Fruit fly (Drosophila melanogaster) whole organism, embryonic: Measurements from ENCODE around the gene CG4278.

Source experiments
- Adf1 ChIP-seq: fragments of 200-800 bp; sonication (Bioruptor generic); IDR thresholded peaks from 2 replicates; pipeline ENCODE4 v1.3.6; 2022; ENCODE audit warnings: missing biosample characterization, missing genetic modification characterization
- Antp ChIP-seq: fragments of 200-800 bp; sonication (Bioruptor generic); optimal IDR thresholded peaks from 3 replicates; lab custom pipeline; 2016; ENCODE audit warnings: missing biosample characterization, missing genetic modification characterization
- Awh ChIP-seq: fragments of 200-800 bp; sonication (Bioruptor generic); IDR thresholded peaks from 2 replicates; pipeline ENCODE4, ENCODE4 v1.3.6; 2022; ENCODE audit warnings: missing biosample characterization, missing genetic modification characterization
- BEAF-32 ChIP-seq: fragments of 200-800 bp; sonication (Bioruptor generic); optimal IDR thresholded peaks from 3 replicates; lab custom pipeline; 2017; ENCODE audit warnings: missing biosample characterization, missing genetic modification characterization, mild to moderate bottlenecking, moderate library complexity, missing genetic modification reagents
- BtbVII ChIP-seq: fragments of 200-800 bp; sonication (Bioruptor generic); optimal IDR thresholded peaks from 3 replicates; lab custom pipeline; 2017; ENCODE audit warnings: missing biosample characterization, mild to moderate bottlenecking, missing genetic modification characterization
- CG10267 ChIP-seq: fragments of 200-800 bp; sonication (Bioruptor generic); optimal IDR thresholded peaks from 2 replicates; lab custom pipeline; 2018; ENCODE audit warnings: missing biosample characterization, mild to moderate bottlenecking, missing genetic modification characterization, moderate library complexity
- CG11085 ChIP-seq: fragments of 200-800 bp; sonication (Bioruptor generic); IDR thresholded peaks from 2 replicates; pipeline ENCODE4 v1.3.6; 2022; ENCODE audit warnings: missing biosample characterization, missing genetic modification characterization
- CG11247 ChIP-seq: fragments of 200-800 bp; sonication (Bioruptor generic); IDR thresholded peaks from 2 replicates; pipeline ENCODE4 v1.3.6; 2022; ENCODE audit warnings: missing biosample characterization, missing genetic modification characterization
- CG11723 ChIP-seq: fragments of 200-800 bp; sonication (Bioruptor generic); optimal IDR thresholded peaks from 2 replicates; lab custom pipeline; 2017; ENCODE audit warnings: missing biosample characterization, mild to moderate bottlenecking, missing genetic modification characterization
- CG12155 ChIP-seq: fragments of 200-800 bp; sonication (Bioruptor generic); optimal IDR thresholded peaks from 3 replicates; lab custom pipeline; 2016; ENCODE audit warnings: missing biosample characterization, missing genetic modification characterization
- CG12744 ChIP-seq: fragments of 200-800 bp; sonication (Bioruptor generic); optimal IDR thresholded peaks from 2 replicates; lab custom pipeline; 2016; ENCODE audit warnings: missing biosample characterization, missing genetic modification characterization
- CG13123 ChIP-seq: fragments of 200-800 bp; sonication (Bioruptor generic); optimal IDR thresholded peaks from 2 replicates; lab custom pipeline; 2016; ENCODE audit warnings: missing biosample characterization, missing genetic modification characterization
- CG15479 ChIP-seq: fragments of 200-800 bp; sonication (Bioruptor generic); optimal IDR thresholded peaks from 3 replicates; lab custom pipeline; 2019; ENCODE audit warnings: missing biosample characterization, mild to moderate bottlenecking, missing genetic modification characterization, moderate library complexity
- CG18476 ChIP-seq: fragments of 200-800 bp; sonication (Bioruptor generic); optimal IDR thresholded peaks from 2 replicates; lab custom pipeline; 2016; ENCODE audit warnings: missing biosample characterization, mild to moderate bottlenecking, missing genetic modification characterization
- CG31365 ChIP-seq: fragments of 200-800 bp; sonication (Bioruptor generic); optimal IDR thresholded peaks from 2 replicates; lab custom pipeline; 2018; ENCODE audit warnings: missing biosample characterization, mild to moderate bottlenecking, missing genetic modification characterization
- CG3281 ChIP-seq: fragments of 200-800 bp; sonication (Bioruptor generic); optimal IDR thresholded peaks from 3 replicates; lab custom pipeline; 2017; ENCODE audit warnings: missing biosample characterization, mild to moderate bottlenecking, missing genetic modification characterization
- CG4424 ChIP-seq: fragments of 200-800 bp; sonication (Bioruptor generic); optimal IDR thresholded peaks from 3 replicates; lab custom pipeline; 2016; ENCODE audit warnings: missing biosample characterization, missing genetic modification characterization
- CG4820 ChIP-seq: fragments of 200-800 bp; sonication (Bioruptor generic); optimal IDR thresholded peaks from 3 replicates; lab custom pipeline; 2016; ENCODE audit warnings: missing biosample characterization, missing genetic modification characterization
- CG6813 ChIP-seq: fragments of 200-800 bp; sonication (Bioruptor generic); optimal IDR thresholded peaks from 2 replicates; lab custom pipeline; 2017; ENCODE audit warnings: missing biosample characterization, missing genetic modification characterization, mild to moderate bottlenecking, moderate library complexity, missing genetic modification reagents
- CG7372 ChIP-seq: fragments of 200-800 bp; sonication (Bioruptor generic); IDR thresholded peaks from 2 replicates; pipeline ENCODE4 v1.3.6; 2022; ENCODE audit warnings: missing biosample characterization, missing genetic modification characterization
- CG7745 ChIP-seq: fragments of 200-800 bp; sonication (Bioruptor generic); optimal IDR thresholded peaks from 2 replicates; lab custom pipeline; 2018; ENCODE audit warnings: missing biosample characterization, mild to moderate bottlenecking, missing genetic modification characterization, moderate library complexity
- CG8388 ChIP-seq: fragments of 200-800 bp; sonication (Bioruptor generic); optimal IDR thresholded peaks from 2 replicates; lab custom pipeline; 2019; ENCODE audit warnings: missing biosample characterization, mild to moderate bottlenecking, missing genetic modification characterization, moderate library complexity
- CG9797 ChIP-seq: fragments of 200-800 bp; sonication (Bioruptor generic); optimal IDR thresholded peaks from 3 replicates; lab custom pipeline; 2018; ENCODE audit warnings: missing biosample characterization, mild to moderate bottlenecking, missing genetic modification characterization
- Camta ChIP-seq: fragments of 200-800 bp; sonication (Bioruptor generic); optimal IDR thresholded peaks from 2 replicates; lab custom pipeline; 2016; ENCODE audit warnings: missing biosample characterization, missing genetic modification characterization
- Dip3 ChIP-seq: fragments of 200-800 bp; sonication (Bioruptor generic); optimal IDR thresholded peaks from 3 replicates; lab custom pipeline; 2016; ENCODE audit warnings: missing biosample characterization, missing genetic modification characterization
- Dref ChIP-seq: fragments of 200-800 bp; sonication (Bioruptor generic); IDR thresholded peaks from 2 replicates; pipeline ENCODE4 v1.3.6; 2022; ENCODE audit warnings: missing biosample characterization, missing genetic modification characterization
- Fer3 ChIP-seq: fragments of 200-800 bp; sonication (Bioruptor generic); optimal IDR thresholded peaks from 2 replicates; lab custom pipeline; 2018; ENCODE audit warnings: missing biosample characterization, mild to moderate bottlenecking, missing genetic modification characterization, moderate library complexity
- HmgD ChIP-seq: fragments of 200-800 bp; sonication (Bioruptor generic); optimal IDR thresholded peaks from 3 replicates; lab custom pipeline; 2016; ENCODE audit warnings: missing biosample characterization, missing genetic modification characterization
- Hmr ChIP-seq: fragments of 200-800 bp; sonication (Bioruptor generic); optimal IDR thresholded peaks from 3 replicates; lab custom pipeline; 2017; ENCODE audit warnings: mild to moderate bottlenecking, missing biosample characterization, missing genetic modification reagents, missing genetic modification characterization
- Jarid2 ChIP-seq: fragments of 200-800 bp; sonication (Bioruptor generic); optimal IDR thresholded peaks from 3 replicates; lab custom pipeline; 2017; ENCODE audit warnings: mild to moderate bottlenecking, missing biosample characterization, missing genetic modification reagents, missing genetic modification characterization
- Lpt ChIP-seq: fragments of >200 bp; optimal IDR thresholded peaks from 2 replicates; lab custom pipeline; 2018; ENCODE audit warnings: missing biosample characterization, missing genetic modification characterization
- Spps ChIP-seq: fragments of 200-800 bp; sonication (Bioruptor generic); optimal IDR thresholded peaks from 2 replicates; lab custom pipeline; 2018; ENCODE audit warnings: missing biosample characterization, mild to moderate bottlenecking, missing genetic modification characterization
- chn ChIP-seq: fragments of 200-800 bp; sonication (Bioruptor generic); optimal IDR thresholded peaks from 2 replicates; lab custom pipeline; 2016; ENCODE audit warnings: missing biosample characterization, missing genetic modification characterization
- ci ChIP-seq: fragments of 200-800 bp; sonication (Bioruptor generic); IDR thresholded peaks from 3 replicates; pipeline ENCODE4 v1.3.6; 2022; ENCODE audit warnings: missing biosample characterization, missing genetic modification characterization
- ftz-f1 ChIP-seq: fragments of 200-800 bp; sonication (Bioruptor generic); optimal IDR thresholded peaks from 2 replicates; lab custom pipeline; 2016; ENCODE audit warnings: missing biosample characterization, missing genetic modification characterization
- gsb ChIP-seq: fragments of 200-800 bp; sonication (Bioruptor generic); IDR thresholded peaks from 2 replicates; pipeline ENCODE4 v1.3.6; 2022; ENCODE audit warnings: missing biosample characterization, missing genetic modification characterization
- jumu ChIP-seq: fragments of 200-800 bp; sonication (Bioruptor generic); optimal IDR thresholded peaks from 3 replicates; lab custom pipeline; 2016; ENCODE audit warnings: missing biosample characterization, missing genetic modification characterization
- otp ChIP-seq: fragments of 200-800 bp; sonication (Bioruptor generic); IDR thresholded peaks from 3 replicates; pipeline ENCODE4, ENCODE4 v1.3.6; 2022; ENCODE audit warnings: missing biosample characterization, missing genetic modification characterization
- p53 ChIP-seq: fragments of 200-800 bp; sonication (Bioruptor generic); optimal IDR thresholded peaks from 2 replicates; lab custom pipeline; 2016; ENCODE audit warnings: missing biosample characterization, missing genetic modification characterization
- pan ChIP-seq, 4 experiments: fragments of >200 bp in 3 of 4; fragments of 200-800 bp in 1 of 4; sonication (Bioruptor generic) in 1 of 4; optimal IDR thresholded peaks in 3 of 4; IDR thresholded peaks in 1 of 4; 2 replicates each; pipeline versions ENCODE4 v1.3.6 to Lab custom; 2017 to 2022; ENCODE audit warnings: missing biosample characterization in 2 of 4, missing genetic modification characterization in 2 of 4, mixed read lengths in 1 of 4
- pho ChIP-seq: fragments of 200-800 bp; sonication (Bioruptor generic); optimal IDR thresholded peaks from 2 replicates; lab custom pipeline; 2016; ENCODE audit warnings: missing biosample characterization, missing genetic modification characterization
- ranshi ChIP-seq: fragments of 200-800 bp; sonication (Bioruptor generic); IDR thresholded peaks from 2 replicates; pipeline ENCODE4 v1.3.6; 2022; ENCODE audit warnings: missing biosample characterization, missing genetic modification characterization
- scrt ChIP-seq: fragments of 200-800 bp; sonication (Bioruptor generic); optimal IDR thresholded peaks from 2 replicates; lab custom pipeline; 2018; ENCODE audit warnings: missing biosample characterization, mild to moderate bottlenecking, missing genetic modification characterization, moderate library complexity
- sna ChIP-seq: fragments of 200-800 bp; sonication (Bioruptor generic); IDR thresholded peaks from 2 replicates; pipeline ENCODE4 v1.3.6; 2022; ENCODE audit warnings: missing biosample characterization, missing genetic modification characterization; ENCODE audit not compliant: partially characterized antibody
- ssp ChIP-seq: fragments of 200-800 bp; sonication (Bioruptor generic); IDR thresholded peaks from 2 replicates; pipeline ENCODE4 v1.3.6; 2022; ENCODE audit warnings: missing biosample characterization, missing genetic modification characterization
- toy ChIP-seq: fragments of 200-800 bp; sonication (Bioruptor generic); IDR thresholded peaks from 2 replicates; pipeline ENCODE4 v1.3.6; 2022; ENCODE audit warnings: missing biosample characterization, missing genetic modification characterization
- trem ChIP-seq: fragments of 200-800 bp; optimal IDR thresholded peaks from 3 replicates; lab custom pipeline; 2019; ENCODE audit warnings: missing biosample characterization, mild to moderate bottlenecking, missing genetic modification characterization, moderate library complexity
- vfl ChIP-seq: fragments of 200-800 bp; sonication (Bioruptor generic); optimal IDR thresholded peaks from 2 replicates; lab custom pipeline; 2016; ENCODE audit warnings: missing biosample characterization, missing genetic modification characterization
- zen2 ChIP-seq: fragments of 200-800 bp; sonication (Bioruptor generic); IDR thresholded peaks from 3 replicates; pipeline ENCODE4 v1.3.6; 2022; ENCODE audit warnings: missing biosample characterization, missing genetic modification characterization; ENCODE audit not compliant: partially characterized antibody

CG4278 gene

DNA sequence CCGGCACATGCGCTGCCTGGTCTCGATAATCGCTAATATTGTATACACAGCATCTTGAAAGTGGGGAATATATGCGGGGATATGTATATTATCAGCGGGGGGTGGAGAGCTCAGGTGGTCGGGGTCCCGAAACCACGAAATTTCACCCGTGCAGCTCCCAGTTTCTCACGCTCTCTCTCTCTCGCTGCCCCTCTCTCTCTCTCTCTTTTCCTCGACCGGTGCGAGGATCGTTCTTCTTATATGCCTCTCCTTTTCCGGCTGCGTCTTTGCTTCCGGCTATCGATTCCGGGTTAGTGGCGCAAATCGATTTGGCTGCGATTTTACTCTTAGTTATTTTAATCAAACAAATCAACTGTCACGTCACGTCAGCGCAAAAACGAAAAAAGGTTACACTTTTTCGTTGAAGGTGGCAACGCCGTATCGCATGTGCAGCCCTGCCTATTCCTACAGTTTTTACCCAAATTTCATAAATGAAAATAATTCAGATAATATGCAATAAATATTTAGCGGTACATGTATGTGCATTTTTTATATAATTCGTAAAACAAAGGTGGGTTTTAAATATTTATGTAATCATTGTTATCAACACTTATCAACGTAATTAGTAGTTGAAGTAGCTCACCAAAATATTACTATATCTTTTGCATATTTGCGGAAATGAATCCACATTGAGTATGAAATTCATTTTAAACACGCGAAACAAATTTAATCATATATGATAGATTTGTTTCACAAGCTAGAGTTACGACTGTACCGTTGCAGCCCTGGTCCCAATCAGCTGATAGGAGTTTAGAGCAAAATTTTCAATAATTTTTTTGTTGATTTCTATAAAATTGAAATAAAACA, 27.2 kb upstream of the CG4278 start, which contains the start of the genes heix and CG17328 (continued):
- no peak for TF ChIP-seq vfl (GFP tag; lab: Kevin White, UChicago)
- peak; percentile 58 for TF ChIP-seq CG12155 (GFP tag; lab: Kevin White, UChicago)
- TF ChIP-seq HmgD (GFP tag; lab: Kevin White, UChicago) = no peak
- TF ChIP-seq CG9797 (GFP tag; lab: Kevin White, UChicago) = peak; percentile 75
- TF ChIP-seq scrt = peak; percentile 37
- TF ChIP-seq Adf1 (GFP tag; lab: Robert Waterston, UW) = no peak
- peak; percentile 54 for TF ChIP-seq CG11085 (GFP tag; lab: Robert Waterston, UW)
- peak; percentile 43 for TF ChIP-seq CG8388 (GFP tag; lab: Kevin White, UChicago)
- TF ChIP-seq CG18476 = peak; percentile 48
- TF ChIP-seq sna = no peak
- peak; percentile 73 for TF ChIP-seq CG10267 (tag; lab: Kevin White, UChicago)
- TF ChIP-seq CG4820 (GFP tag; lab: Kevin White, UChicago) = peak; percentile 67
- no peak for TF ChIP-seq gsb (GFP tag; lab: Robert Waterston, UW)
- TF ChIP-seq CG13123 (GFP tag; lab: Kevin White, UChicago) = peak; percentile 7
- no peak for TF ChIP-seq CG7372 (GFP tag; lab: Robert Waterston, UW)
- peak; percentile 66 for TF ChIP-seq trem (tag; lab: Kevin White, UChicago)
- TF ChIP-seq CG7745 (tag; lab: Kevin White, UChicago) = no peak
- peak; percentile 77 for TF ChIP-seq CG4424
- TF ChIP-seq Camta = peak; percentile 49
- no peak for TF ChIP-seq zen2
- TF ChIP-seq CG31365 (tag; lab: Kevin White, UChicago) = no peak
- TF ChIP-seq BEAF-32 (GFP tag; lab: Kevin White, UChicago) = peak; percentile 58
- TF ChIP-seq CG12744 (GFP tag; lab: Kevin White, UChicago) = peak; percentile 35
- no peak for TF ChIP-seq Hmr
- peak; percentile 43 for TF ChIP-seq ssp (GFP tag; lab: Robert Waterston, UW)
- peak; percentile 72 for TF ChIP-seq CG3281
- TF ChIP-seq otp (GFP tag; lab: Robert Waterston, UW) = no peak; the same call in 1 of the 3 replicates
- TF ChIP-seq ftz-f1 (GFP tag; lab: Kevin White, UChicago) = peak; percentile 67
- peak; percentile 73 for TF ChIP-seq CG15479 (GFP tag; lab: Kevin White, UChicago)
- peak; percentile 74 for TF ChIP-seq CG11247 (GFP tag; lab: Robert Waterston, UW)
- peak; percentile 60 for TF ChIP-seq chn (GFP tag; lab: Kevin White, UChicago)
- TF ChIP-seq ranshi (GFP tag; lab: Robert Waterston, UW) = 0 out of 2 replicates have a peak, but pooled peaks have one; percentile 71
- peak; percentile 78 for TF ChIP-seq Fer3
- peak; percentile 55 for TF ChIP-seq Antp (GFP tag; lab: Kevin White, UChicago)
- 0 out of 2 replicates have a peak, but pooled peaks have one; percentile 12 for TF ChIP-seq Awh (GFP tag; lab: Robert Waterston, UW)
- TF ChIP-seq ci (GFP tag; lab: Robert Waterston, UW) = peak; percentile 80
- no peak for TF ChIP-seq toy (GFP tag; lab: Robert Waterston, UW)
- no peak for TF ChIP-seq Spps (tag; lab: Kevin White, UChicago)
- TF ChIP-seq Jarid2 (GFP tag; lab: Kevin White, UChicago) = no peak
- peak; percentile 69 for TF ChIP-seq Dip3
- no peak for TF ChIP-seq Dref (GFP tag; lab: Robert Waterston, UW)
- TF ChIP-seq pho = peak; percentile 50
- TF ChIP-seq Lpt (GFP tag; lab: Kevin White, UChicago) = no peak
- TF ChIP-seq p53 (GFP tag; lab: Kevin White, UChicago) = no peak
- no peak for TF ChIP-seq CG11723
- peak; percentile 39 for TF ChIP-seq BtbVII
- TF ChIP-seq CG6813 (GFP tag; lab: Kevin White, UChicago) = no peak
- no peak for TF ChIP-seq pan (optimal IDR thresholded peaks at IDR 0.05; lab: Kevin White, UChicago)
- peak in 1 of 2 experiments; percentile 65 for TF ChIP-seq pan (GFP tag; optimal IDR thresholded peaks at IDR 0.05 in 1 of 2, IDR thresholded peaks at IDR 0.05 in 1 of 2)
- TF ChIP-seq jumu = peak; percentile 50
